Fruit fly (Drosophila melanogaster): ENCODE data around the gene CG1582.

CG1582 gene

dm6 chrX:10929613-10930012 lies 30.5 kb upstream of the CG1582 start (continued):
- TF ChIP-seq mld (GFP tag; IDR thresholded peaks at IDR 0.05; ENCODE audit: partially characterized antibody) (0 out of 3 replicates have a peak, but pooled peaks have one; percentile 22), Fer3 (tag; optimal IDR thresholded peaks at IDR 0.05) (no peak), gem (tag; optimal IDR thresholded peaks at IDR 0.05) (no peak), usp (GFP tag; optimal IDR thresholded peaks at IDR 0.05) (no peak), CG7963 (GFP tag; IDR thresholded peaks at IDR 0.05; ENCODE audit: partially characterized antibody) (peak; percentile 58; the same call in 1 of the 3 replicates), Aef1 (GFP tag; IDR thresholded peaks at IDR 0.05) (no peak), ato (GFP tag; IDR thresholded peaks at IDR 0.05; ENCODE audit: partially characterized antibody) (no peak), CG18011 (GFP tag; optimal IDR thresholded peaks at IDR 0.05) (peak; percentile 95), CG8388 (GFP tag; optimal IDR thresholded peaks at IDR 0.05) (no peak), CG2116 (GFP tag; optimal IDR thresholded peaks at IDR 0.05) (peak; percentile 18), H2.0 (GFP tag; IDR thresholded peaks at IDR 0.05) (no peak), CG6791 (GFP tag; IDR thresholded peaks at IDR 0.05; ENCODE audit: partially characterized antibody) (peak; percentile 78), Dll (GFP tag; IDR thresholded peaks at IDR 0.05; ENCODE audit: partially characterized antibody) (peak; percentile 54; the same call in 2 of the 4 replicates), CHES-1-like (GFP tag; optimal IDR thresholded peaks at IDR 0.05) (no peak), hbn (GFP tag; IDR thresholded peaks at IDR 0.05; ENCODE audit: partially characterized antibody) (peak; percentile 61), Sox100B (GFP tag; optimal IDR thresholded peaks at IDR 0.05) (no peak), BEAF-32 (GFP tag; optimal IDR thresholded peaks at IDR 0.05) (peak; percentile 61), unc-4 (GFP tag; IDR thresholded peaks at IDR 0.05; ENCODE audit: partially characterized antibody) (peak; percentile 61), CG9609 (GFP tag; optimal IDR thresholded peaks at IDR 0.05) (no peak), bbx (GFP tag; IDR thresholded peaks at IDR 0.05; ENCODE audit: partially characterized antibody) (peak; percentile 61; the same call in 1 of the 2 replicates), Sry-δ (GFP tag; optimal IDR thresholded peaks at IDR 0.05) (peak; percentile 21), CG6813 (GFP tag; optimal IDR thresholded peaks at IDR 0.05) (no peak), Trl (optimal IDR thresholded peaks at IDR 0.05) (peak in 1 of 2 experiments; percentile 4), Trl (GFP tag; optimal IDR thresholded peaks at IDR 0.05) (no peak), kay (GFP tag; optimal IDR thresholded peaks at IDR 0.05) (no peak), Dref (GFP tag; IDR thresholded peaks at IDR 0.05) (peak; percentile 65), ac (GFP tag; optimal IDR thresholded peaks at IDR 0.05) (no peak), CoRest (tag; optimal IDR thresholded peaks at IDR 0.05) (no peak), Rx (GFP tag; IDR thresholded peaks at IDR 0.05) (no peak), CG13894 (tag; optimal IDR thresholded peaks at IDR 0.05) (no peak), crp (GFP tag; optimal IDR thresholded peaks at IDR 0.05) (peak in 1 of 2 experiments; percentile 1), abd-A (tag; optimal IDR thresholded peaks at IDR 0.05) (no peak), HLH4C (GFP tag; IDR thresholded peaks at IDR 0.05; ENCODE audit: partially characterized antibody) (peak; percentile 44; the same call in 1 of the 3 replicates), pzg (GFP tag; optimal IDR thresholded peaks at IDR 0.05) (peak; percentile 31), lab (GFP tag; optimal IDR thresholded peaks at IDR 0.05) (no peak), zen2 (GFP tag; IDR thresholded peaks at IDR 0.05; ENCODE audit: partially characterized antibody) (peak; percentile 69), vnd (GFP tag; IDR thresholded peaks at IDR 0.05; ENCODE audit: partially characterized antibody) (peak; percentile 49; the same call in 2 of the 3 replicates), CG13287 (GFP tag; IDR thresholded peaks at IDR 0.05; ENCODE audit: partially characterized antibody) (peak; percentile 80), Dp (GFP tag; optimal IDR thresholded peaks at IDR 0.05) (peak; percentile 61), gsb (GFP tag; IDR thresholded peaks at IDR 0.05) (no peak), gfzf (GFP tag; optimal IDR thresholded peaks at IDR 0.05) (peak; percentile 65), Six4 (GFP tag; optimal IDR thresholded peaks at IDR 0.05) (no peak), CG34224 (GFP tag; IDR thresholded peaks at IDR 0.05; ENCODE audit: partially characterized antibody) (peak; percentile 77), stwl (tag; optimal IDR thresholded peaks at IDR 0.05) (peak; percentile 100), Elba2 (GFP tag; optimal IDR thresholded peaks at IDR 0.05) (no peak), Scr (GFP tag; IDR thresholded peaks at IDR 0.05; ENCODE audit: partially characterized antibody) (peak; percentile 54), chinmo (GFP tag; IDR thresholded peaks at IDR 0.05; ENCODE audit: partially characterized antibody) (peak; percentile 51; the same call in 1 of the 4 replicates), jumu (GFP tag; optimal IDR thresholded peaks at IDR 0.05) (no peak)

All from whole organism, embryonic.